Fruit fly (Drosophila melanogaster): Measurements from ENCODE around the gene eIF2beta.

The eIF2beta gene

DNA sequence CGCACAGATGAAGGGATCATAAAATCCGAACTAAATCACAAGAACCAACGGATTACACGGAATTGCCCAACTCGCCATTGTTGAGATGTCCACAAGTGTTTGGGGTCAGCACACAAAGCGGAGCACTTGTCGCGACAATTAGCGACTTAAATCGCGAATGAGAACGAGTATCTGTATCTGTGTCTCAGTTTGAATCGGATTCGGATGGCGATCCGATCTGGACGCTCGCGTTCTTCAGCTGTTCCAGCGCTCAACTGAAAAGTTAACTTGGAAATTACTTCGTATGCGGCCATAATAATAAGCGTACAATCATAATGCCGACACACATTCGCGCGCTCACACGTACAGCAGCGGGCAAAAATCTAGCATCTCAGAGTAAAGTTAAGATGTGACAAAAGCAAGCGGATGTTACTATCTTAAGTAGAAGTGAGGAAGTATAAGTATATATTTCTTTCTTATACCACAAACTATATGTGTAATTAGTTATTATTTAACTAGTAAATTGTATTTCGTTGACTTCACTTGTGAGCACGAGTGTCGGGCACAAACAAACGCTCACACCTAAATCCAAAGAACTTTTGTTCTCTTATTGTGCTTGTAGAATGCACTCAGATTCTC lies 36.0 kb downstream of the eIF2beta start, which contains the start of gene CG10660 (continued):
- peak in 1 of 3 experiments; percentile 86 for TF ChIP-seq lola (GFP tag; optimal IDR thresholded peaks at IDR 0.05)

dm6 chr3L:12489952-12490351 lies 36.6 kb downstream of the eIF2beta start:
- no peak for TF ChIP-seq slou (GFP tag; optimal IDR thresholded peaks at IDR 0.05)
- no peak for TF ChIP-seq CG17802 (tag; optimal IDR thresholded peaks at IDR 0.05)
- no peak for TF ChIP-seq CG8765 (GFP tag; IDR thresholded peaks at IDR 0.05)
- TF ChIP-seq Oaz (GFP tag; IDR thresholded peaks at IDR 0.05), result no peak
- no peak for TF ChIP-seq Atf3 (GFP tag; optimal IDR thresholded peaks at IDR 0.05)
- peak; percentile 79; the same call in 3 of the 4 replicates for TF ChIP-seq chinmo (GFP tag; IDR thresholded peaks at IDR 0.05; ENCODE audit: partially characterized antibody)
- TF ChIP-seq CG34224 (GFP tag; IDR thresholded peaks at IDR 0.05; ENCODE audit: partially characterized antibody), result peak; percentile 42; the same call in 1 of the 3 replicates
- no peak for TF ChIP-seq nerfin-1 (tag; optimal IDR thresholded peaks at IDR 0.05)
- TF ChIP-seq ab (GFP tag; optimal IDR thresholded peaks at IDR 0.05), result no peak
- TF ChIP-seq cas (GFP tag; IDR thresholded peaks at IDR 0.05), result no peak
- TF ChIP-seq chm (GFP tag; IDR thresholded peaks at IDR 0.05), result no peak
- no peak for TF ChIP-seq sens (GFP tag)
- TF ChIP-seq CG2202 (tag; optimal IDR thresholded peaks at IDR 0.05), result no peak
- peak; percentile 25 for TF ChIP-seq CG34376 (GFP tag; optimal IDR thresholded peaks at IDR 0.05)
- TF ChIP-seq dmrt99B (tag; optimal IDR thresholded peaks at IDR 0.05), result no peak
- TF ChIP-seq PHDP (tag; optimal IDR thresholded peaks at IDR 0.05), result no peak
- TF ChIP-seq CG6175 (GFP tag; IDR thresholded peaks at IDR 0.05), result 0 out of 3 replicates have a peak, but pooled peaks have one; percentile 17
- no peak for TF ChIP-seq cwo (GFP tag; optimal IDR thresholded peaks at IDR 0.05)
- TF ChIP-seq hkb (optimal IDR thresholded peaks at IDR 0.05), result no peak
- TF ChIP-seq hkb (GFP tag; IDR thresholded peaks at IDR 0.05), result peak; percentile 40; the same call in 1 of the 2 replicates
- no peak for TF ChIP-seq Taf1 (GFP tag; IDR thresholded peaks at IDR 0.05)
- no peak for TF ChIP-seq NfI (GFP tag; optimal IDR thresholded peaks at IDR 0.05)
- no peak for TF ChIP-seq gcm (GFP tag; optimal IDR thresholded peaks at IDR 0.05)
- no peak for TF ChIP-seq CG8359 (GFP tag; optimal IDR thresholded peaks at IDR 0.05; ENCODE audit: borderline replicate concordance)
- TF ChIP-seq CG7928 (GFP tag; optimal IDR thresholded peaks at IDR 0.05), result no peak
- TF ChIP-seq MTF-1 (GFP tag; optimal IDR thresholded peaks at IDR 0.05; ENCODE audit: borderline replicate concordance), result no peak
- TF ChIP-seq ATbp (GFP tag; optimal IDR thresholded peaks at IDR 0.05), result no peak
- TF ChIP-seq grn (GFP tag; optimal IDR thresholded peaks at IDR 0.05), result peak; percentile 78
- no peak for TF ChIP-seq Drgx (GFP tag; IDR thresholded peaks at IDR 0.05)
- no peak for TF ChIP-seq gsb-n (tag; optimal IDR thresholded peaks at IDR 0.05)
- no peak for TF ChIP-seq B-H1 (GFP tag; IDR thresholded peaks at IDR 0.05)
- no peak for TF ChIP-seq CG5245 (GFP tag; optimal IDR thresholded peaks at IDR 0.05)
- no peak for TF ChIP-seq CG2875 (GFP tag; optimal IDR thresholded peaks at IDR 0.05)
- no peak for TF ChIP-seq sna (GFP tag; IDR thresholded peaks at IDR 0.05; ENCODE audit: partially characterized antibody)
- TF ChIP-seq CG30403 (GFP tag; optimal IDR thresholded peaks at IDR 0.05), result no peak
- no peak for TF ChIP-seq vfl (GFP tag; optimal IDR thresholded peaks at IDR 0.05)
- no peak for TF ChIP-seq Sin3A (optimal IDR thresholded peaks at IDR 0.05)
- no peak for TF ChIP-seq CG7786 (GFP tag; optimal IDR thresholded peaks at IDR 0.05)
- no peak for TF ChIP-seq B-H2 (GFP tag; optimal IDR thresholded peaks at IDR 0.05)
- TF ChIP-seq mirr (GFP tag; optimal IDR thresholded peaks at IDR 0.05), result no peak
- no peak for TF ChIP-seq CG31388 (GFP tag; optimal IDR thresholded peaks at IDR 0.05)
- TF ChIP-seq ato (GFP tag; IDR thresholded peaks at IDR 0.05; ENCODE audit: partially characterized antibody), result 0 out of 2 replicates have a peak, but pooled peaks have one; percentile 15
- no peak for TF ChIP-seq CG10209 (GFP tag; optimal IDR thresholded peaks at IDR 0.05)
- TF ChIP-seq CG13894 (tag; optimal IDR thresholded peaks at IDR 0.05), result no peak
- no peak for TF ChIP-seq fd64A (GFP tag; optimal IDR thresholded peaks at IDR 0.05)
- peak in 1 of 2 experiments; percentile 97 for TF ChIP-seq Pdp1 (GFP tag; optimal IDR thresholded peaks at IDR 0.05)
- no peak for TF ChIP-seq zfh2 (GFP tag; optimal IDR thresholded peaks at IDR 0.05)
